Fruit fly (Drosophila melanogaster) whole organism, prepupa: ENCODE results near the gene CkIIbeta.

Experiments used
- Blimp-1 ChIP-seq: fragments of 200-800 bp; sonication (Bioruptor generic); optimal IDR thresholded peaks from 3 replicates; lab custom pipeline; 2017; ENCODE audit warnings: missing biosample characterization, missing genetic modification characterization, mild to moderate bottlenecking, moderate library complexity, missing genetic modification reagents
- CG10631 ChIP-seq: fragments of 200-800 bp; sonication (Bioruptor generic); optimal IDR thresholded peaks from 2 replicates; lab custom pipeline; 2016; ENCODE audit warnings: missing biosample characterization, missing genetic modification characterization
- CG10669 ChIP-seq: fragments of 200-800 bp; sonication (Bioruptor generic); optimal IDR thresholded peaks from 3 replicates; lab custom pipeline; 2018; ENCODE audit warnings: missing biosample characterization, mild to moderate bottlenecking, missing genetic modification characterization, moderate library complexity
- CG11902 ChIP-seq: fragments of 200-800 bp; sonication (Bioruptor generic); optimal IDR thresholded peaks from 3 replicates; lab custom pipeline; 2016; ENCODE audit warnings: missing biosample characterization, missing genetic modification characterization
- CG15336 ChIP-seq: fragments of 200-800 bp; sonication (Bioruptor generic); IDR thresholded peaks from 2 replicates; pipeline ENCODE4 v1.3.6; 2022; ENCODE audit warnings: missing biosample characterization, missing genetic modification characterization
- CG34406 ChIP-seq: fragments of 200-800 bp; sonication (Bioruptor generic); optimal IDR thresholded peaks from 3 replicates; lab custom pipeline; 2016; ENCODE audit warnings: missing biosample characterization, missing genetic modification characterization
- CG4318 ChIP-seq: fragments of 200-800 bp; sonication (Bioruptor generic); optimal IDR thresholded peaks from 3 replicates; lab custom pipeline; 2017; ENCODE audit warnings: missing biosample characterization, mild to moderate bottlenecking, missing genetic modification characterization
- CG6163 ChIP-seq: fragments of 200-800 bp; sonication (Bioruptor generic); IDR thresholded peaks from 3 replicates; pipeline ENCODE4 v1.3.6; 2022; ENCODE audit warnings: missing biosample characterization, missing genetic modification characterization
- CG6808 ChIP-seq: fragments of 200-800 bp; sonication (Bioruptor generic); optimal IDR thresholded peaks from 3 replicates; lab custom pipeline; 2017; ENCODE audit warnings: missing biosample characterization, missing genetic modification characterization, mild to moderate bottlenecking, moderate library complexity, missing genetic modification reagents
- CG7368 ChIP-seq: fragments of 200-800 bp; sonication (Bioruptor generic); optimal IDR thresholded peaks from 3 replicates; lab custom pipeline; 2016; ENCODE audit warnings: missing biosample characterization, missing genetic modification characterization
- CG8119 ChIP-seq: fragments of 200-800 bp; sonication (Bioruptor generic); IDR thresholded peaks from 3 replicates; pipeline ENCODE4 v1.3.6; 2022; ENCODE audit warnings: missing biosample characterization, missing genetic modification characterization
- Eip75B ChIP-seq: fragments of 200-800 bp; sonication (Bioruptor generic); optimal IDR thresholded peaks from 3 replicates; lab custom pipeline; 2016; ENCODE audit warnings: missing biosample characterization, missing genetic modification characterization
- Eip78C ChIP-seq: fragments of 200-800 bp; sonication (Bioruptor generic); peaks from one replicate; lab custom pipeline; 2016; ENCODE audit warnings: missing biosample characterization, missing genetic modification characterization
- Eip93F ChIP-seq: fragments of 200-800 bp; sonication (Bioruptor generic); optimal IDR thresholded peaks from 2 replicates; lab custom pipeline; 2016; ENCODE audit warnings: missing biosample characterization, mild to moderate bottlenecking, missing genetic modification characterization
- Hr39 ChIP-seq: fragments of 200-800 bp; sonication (Bioruptor generic); optimal IDR thresholded peaks from 2 replicates; lab custom pipeline; 2016; ENCODE audit warnings: missing biosample characterization, missing genetic modification characterization
- Hr4 ChIP-seq: fragments of 200-800 bp; sonication (Bioruptor generic); optimal IDR thresholded peaks from 3 replicates; lab custom pipeline; 2016; ENCODE audit warnings: missing biosample characterization, missing genetic modification characterization
- Lpt ChIP-seq: fragments of 200-800 bp; sonication (Bioruptor generic); optimal IDR thresholded peaks from 3 replicates; lab custom pipeline; 2016; ENCODE audit warnings: missing biosample characterization, missing genetic modification characterization
- OdsH ChIP-seq: fragments of 200-800 bp; sonication (Bioruptor generic); optimal IDR thresholded peaks from 3 replicates; lab custom pipeline; 2016; ENCODE audit warnings: missing biosample characterization, missing genetic modification characterization
- Smox ChIP-seq: fragments of 200-800 bp; sonication (Bioruptor generic); optimal IDR thresholded peaks from 3 replicates; lab custom pipeline; 2016; ENCODE audit warnings: missing biosample characterization, missing genetic modification characterization
- Sox102F ChIP-seq: fragments of 200-800 bp; sonication (Bioruptor generic); optimal IDR thresholded peaks from 2 replicates; lab custom pipeline; 2016; ENCODE audit warnings: missing biosample characterization, mild to moderate bottlenecking, missing genetic modification characterization
- Sox14 ChIP-seq: fragments of 200-800 bp; sonication (Bioruptor generic); optimal IDR thresholded peaks from 3 replicates; lab custom pipeline; 2016; ENCODE audit warnings: missing biosample characterization, missing genetic modification characterization
- Sox15 ChIP-seq: fragments of 200-800 bp; sonication (Bioruptor generic); optimal IDR thresholded peaks from 3 replicates; lab custom pipeline; 2016; ENCODE audit warnings: missing biosample characterization, missing genetic modification characterization
- cyc ChIP-seq: fragments of 200-800 bp; sonication (Bioruptor generic); optimal IDR thresholded peaks from 3 replicates; lab custom pipeline; 2016; ENCODE audit warnings: missing biosample characterization, missing genetic modification characterization
- dsx ChIP-seq: fragments of 200-800 bp; optimal IDR thresholded peaks from 3 replicates; lab custom pipeline; 2019; ENCODE audit warnings: missing biosample characterization, mild to moderate bottlenecking, missing genetic modification characterization, moderate library complexity; ENCODE audit not compliant: poor library complexity, severe bottlenecking
- eg ChIP-seq: fragments of 200-800 bp; sonication (Bioruptor generic); IDR thresholded peaks from 3 replicates; pipeline ENCODE4 v1.3.6; 2022; ENCODE audit warnings: missing biosample characterization, missing genetic modification characterization
- fkh ChIP-seq: fragments of 200-800 bp; sonication (Bioruptor generic); optimal IDR thresholded peaks from 3 replicates; lab custom pipeline; 2017; ENCODE audit warnings: missing biosample characterization, mild to moderate bottlenecking, missing genetic modification characterization, moderate library complexity
- lz ChIP-seq: fragments of 200-800 bp; sonication (Bioruptor generic); optimal IDR thresholded peaks from 3 replicates; lab custom pipeline; 2016; ENCODE audit warnings: missing biosample characterization, missing genetic modification characterization
- salr ChIP-seq, 2 experiments: fragments of 200-800 bp; sonication (Bioruptor generic); optimal IDR thresholded peaks; 3 replicates each; lab custom pipeline; 2016 to 2018; ENCODE audit warnings: missing biosample characterization in 2 of 2, missing genetic modification characterization in 2 of 2, mild to moderate bottlenecking in 1 of 2
- ss ChIP-seq, 2 experiments: fragments of 200-800 bp; sonication (Bioruptor generic); optimal IDR thresholded peaks; 2 replicates in 1 of 2; 3 replicates in 1 of 2; lab custom pipeline; 2017 to 2018; ENCODE audit warnings: mild to moderate bottlenecking in 2 of 2, missing biosample characterization in 2 of 2, missing genetic modification characterization in 2 of 2, moderate library complexity in 1 of 2
- svp ChIP-seq: fragments of 200-800 bp; sonication (Bioruptor generic); peaks from one replicate; lab custom pipeline; 2016; ENCODE audit warnings: missing biosample characterization, missing genetic modification characterization
- topi ChIP-seq: fragments of 200-800 bp; sonication (Bioruptor generic); optimal IDR thresholded peaks from 3 replicates; lab custom pipeline; 2016; ENCODE audit warnings: missing biosample characterization, missing genetic modification characterization

Gene CkIIbeta

DNA sequence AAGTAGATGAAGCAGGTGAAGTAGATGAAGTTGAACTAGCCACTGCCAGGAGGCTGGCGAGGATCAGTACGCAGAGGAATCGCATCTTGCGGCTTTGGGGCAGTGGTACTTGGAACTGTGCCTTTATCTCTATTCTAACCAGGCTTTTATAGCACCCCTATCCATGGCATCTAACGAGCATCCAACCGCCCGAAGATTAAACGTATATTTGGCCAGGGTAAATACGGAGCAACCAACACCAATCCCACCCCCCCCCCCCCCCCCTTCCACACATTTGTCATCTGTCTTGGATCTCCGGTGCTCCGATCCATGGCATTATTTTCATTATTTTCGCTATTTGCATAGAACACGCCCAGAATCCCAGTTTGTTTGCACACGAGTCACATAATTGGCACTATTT lies 45.6 kb downstream of the CkIIbeta start, which contains the start of gene CG15741:
TSS of gene CG15741 (minus strand) at position 101 of the 400 bp plus-strand sequence.
- TF ChIP-seq CG11902 (GFP tag; lab: Kevin White, UChicago) (no peak), CG6808 (GFP tag; lab: Kevin White, UChicago) (no peak), CG10631 (no peak)
- TF ChIP-seq, all 60 proteins: peak for 0

DNA sequence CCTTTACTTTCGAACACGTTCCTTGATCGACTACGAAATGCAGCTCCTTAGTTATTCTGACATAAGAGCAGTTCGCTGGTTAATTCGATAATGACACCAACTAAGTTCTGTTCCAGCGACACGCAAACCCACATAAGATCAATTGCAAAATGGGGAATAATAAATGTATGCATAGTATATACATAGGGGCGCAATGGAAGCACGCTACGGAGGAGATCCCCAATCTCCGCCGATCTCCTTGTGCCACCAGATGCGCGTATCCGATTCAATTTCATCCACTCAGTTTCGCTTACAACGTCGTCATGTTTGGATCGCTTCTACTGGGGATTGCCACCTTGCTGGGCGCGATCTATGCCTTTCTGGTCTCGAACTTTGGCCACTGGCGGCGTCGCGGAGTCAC lies 47.0 kb downstream of the CkIIbeta start, which contains the start of gene Cyp28c1:
TSS of gene Cyp28c1 (plus strand) at position 301 of the 400 bp plus-strand sequence.
- no peak for TF ChIP-seq Sox14
- no peak for TF ChIP-seq cyc (GFP tag; lab: Kevin White, UChicago)
- TF ChIP-seq topi, result no peak
- no peak for TF ChIP-seq Smox (GFP tag; lab: Kevin White, UChicago)
- TF ChIP-seq OdsH, result no peak
- no peak for TF ChIP-seq CG4318 (GFP tag; lab: Kevin White, UChicago)
- TF ChIP-seq CG7368 (GFP tag; lab: Kevin White, UChicago), result no peak
- TF ChIP-seq ss (GFP tag; optimal IDR thresholded peaks at IDR 0.05; lab: Kevin White, UChicago), result no peak
- TF ChIP-seq Sox15, result no peak
- TF ChIP-seq CG10669 (GFP tag; lab: Kevin White, UChicago), result no peak
- no peak for TF ChIP-seq CG8119
- no peak for TF ChIP-seq Sox102F (GFP tag; lab: Kevin White, UChicago)
- TF ChIP-seq salr (GFP tag; optimal IDR thresholded peaks at IDR 0.05; lab: Kevin White, UChicago), result no peak
- TF ChIP-seq lz, result no peak
- no peak for TF ChIP-seq Eip93F (GFP tag; lab: Kevin White, UChicago)
- no peak for TF ChIP-seq Eip75B

DNA sequence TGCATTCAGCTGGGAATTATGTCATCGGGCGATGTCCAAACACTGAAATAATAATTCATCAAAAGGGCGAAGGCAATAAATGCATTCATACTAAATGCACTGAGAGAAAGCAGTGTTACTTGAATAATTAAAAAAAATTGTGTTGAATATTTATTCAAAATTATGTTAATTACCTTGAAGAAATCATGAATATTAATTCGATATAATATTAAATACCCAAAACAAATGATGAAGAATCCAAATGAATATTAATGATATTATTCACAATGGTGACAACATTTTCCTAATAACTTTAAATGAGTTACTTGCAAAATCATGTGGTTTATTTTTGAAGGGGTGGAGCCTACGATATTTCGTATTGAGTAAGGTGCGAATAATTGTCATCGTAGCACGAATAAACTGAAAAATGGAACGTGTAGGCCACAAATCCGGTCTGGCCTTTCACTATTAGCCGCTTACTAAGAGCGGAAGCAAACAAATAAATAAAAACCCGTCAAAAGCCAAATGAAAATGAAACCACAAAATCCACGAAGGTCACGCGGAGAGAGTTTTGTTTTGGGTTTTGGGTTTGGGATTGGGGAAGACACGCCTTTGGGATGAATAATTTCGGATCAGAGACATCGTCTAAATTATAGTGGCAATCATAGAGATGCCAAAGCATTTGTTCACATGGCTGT lies 49.5 kb downstream of the CkIIbeta start:
- TF ChIP-seq Hr39 (GFP tag; lab: Kevin White, UChicago), result no peak
- TF ChIP-seq Eip78C (GFP tag; lab: Kevin White, UChicago), result peak; percentile 14
- TF ChIP-seq, all 60 proteins: peak for 1

DNA sequence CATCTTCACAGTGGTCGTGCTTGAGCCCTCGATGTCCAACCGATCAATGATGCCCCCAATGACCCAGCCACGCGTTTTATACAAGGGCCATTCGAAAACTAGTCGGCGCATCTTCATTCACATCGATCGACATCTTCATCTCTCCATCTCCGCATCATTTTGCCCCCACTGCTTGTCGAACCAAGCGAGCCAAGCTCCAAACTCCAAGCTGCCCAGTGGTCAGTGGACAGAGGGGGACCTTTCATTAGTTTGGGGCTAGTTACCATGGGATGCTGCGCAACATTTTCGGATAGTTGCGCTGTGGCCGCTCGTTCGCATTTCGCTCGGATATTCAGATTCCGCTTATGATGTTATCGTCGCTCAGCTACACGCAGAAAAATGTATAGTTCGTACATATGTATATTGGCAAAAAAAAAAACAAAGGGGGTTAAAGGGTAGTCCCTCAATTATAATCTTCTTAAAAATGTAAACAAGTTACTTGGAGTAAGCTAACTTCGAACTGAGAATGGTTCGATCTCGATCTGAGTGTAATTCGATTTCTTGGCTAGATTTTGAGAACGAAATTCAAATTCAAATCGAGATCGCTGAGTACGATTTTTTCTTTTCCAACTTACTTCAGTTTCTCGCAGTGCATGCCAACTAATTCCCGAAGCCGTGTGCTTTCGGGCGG lies 53.9 kb downstream of the CkIIbeta start, which contains the start of gene CG15740:
TSS of gene CG15740 (minus strand) at position 51 of the 670 bp plus-strand sequence.
- TF ChIP-seq fkh (no peak), eg (no peak), CG6808 (GFP tag; lab: Kevin White, UChicago) (no peak), CG15336 (peak; percentile 36), Eip78C (GFP tag; lab: Kevin White, UChicago) (peak; percentile 68), Hr4 (peak; percentile 4), OdsH (peak; percentile 1), CG6163 (GFP tag; lab: Robert Waterston, UW) (0 out of 3 replicates have a peak, but pooled peaks have one; percentile 24)

DNA sequence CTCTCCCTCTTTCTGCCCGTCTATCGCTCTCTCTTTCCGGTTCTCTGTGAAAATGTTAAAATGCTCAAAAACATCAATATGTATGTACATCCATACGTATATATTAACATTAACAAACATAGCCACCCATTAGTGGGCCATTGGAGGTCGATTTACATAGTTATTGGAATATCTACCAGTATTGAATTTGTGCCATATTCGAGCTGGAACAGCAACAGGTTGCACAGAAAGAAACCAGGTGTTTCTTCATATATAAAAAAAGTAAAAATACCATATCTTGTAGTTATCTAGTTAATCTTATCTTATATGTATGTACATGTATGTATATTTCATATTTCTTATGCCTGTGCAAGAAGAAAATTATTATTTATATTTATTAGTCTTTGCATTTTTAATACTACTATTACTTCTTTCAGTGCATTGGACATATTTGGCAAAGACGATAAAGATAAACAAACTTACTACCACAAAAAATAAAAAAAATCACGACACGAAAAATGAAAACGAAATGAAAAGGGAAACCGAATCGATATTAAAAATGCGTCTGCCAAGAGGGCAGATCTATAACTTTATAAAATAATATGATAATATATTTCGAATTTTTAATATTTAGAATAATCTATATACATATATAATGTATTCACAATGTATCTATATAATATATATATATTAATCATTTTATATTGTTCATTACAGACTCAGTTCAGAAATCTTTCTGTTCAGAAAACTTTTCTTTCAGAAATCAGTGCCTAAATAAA lies 56.4 kb downstream of the CkIIbeta start:
- peak; percentile 10 for TF ChIP-seq svp (GFP tag; lab: Kevin White, UChicago)
- no peak for TF ChIP-seq dsx (GFP tag; lab: Kevin White, UChicago)
- TF ChIP-seq Lpt (GFP tag; lab: Kevin White, UChicago), result no peak
- peak; percentile 7 for TF ChIP-seq CG34406 (GFP tag; lab: Kevin White, UChicago)
- TF ChIP-seq fkh, result peak; percentile 26
- TF ChIP-seq Eip75B, result no peak
- peak; percentile 47 for TF ChIP-seq Eip78C (GFP tag; lab: Kevin White, UChicago)
- no peak for TF ChIP-seq CG8119
- peak; percentile 6 for TF ChIP-seq Blimp-1 (GFP tag; lab: Kevin White, UChicago)
- TF ChIP-seq, all 60 proteins: peak for 5
